Fruit fly (Drosophila melanogaster) whole organism, wandering third instar larva: ENCODE results near the gene CG14109.

Experiments
- CG32264 ChIP-seq: fragments of 200-800 bp; sonication (Bioruptor generic); optimal IDR thresholded peaks from 2 replicates; lab custom pipeline; 2016; ENCODE audit warnings: missing biosample characterization, missing genetic modification characterization
- CG9705 ChIP-seq: fragments of 200-800 bp; sonication (Bioruptor generic); optimal IDR thresholded peaks from 2 replicates; lab custom pipeline; 2018; ENCODE audit warnings: missing biosample characterization, mild to moderate bottlenecking, missing genetic modification characterization
- CrebA ChIP-seq: fragments of 200-800 bp; sonication (Bioruptor generic); optimal IDR thresholded peaks from 2 replicates; lab custom pipeline; 2016; ENCODE audit warnings: missing biosample characterization, mild to moderate bottlenecking, missing genetic modification characterization, borderline replicate concordance
- Dfd ChIP-seq: fragments of >200 bp; optimal IDR thresholded peaks from 2 replicates; lab custom pipeline; 2017; ENCODE audit warnings: missing biosample characterization, missing genetic modification characterization
- Dif ChIP-seq: fragments of 200-275, 200-300 bp; sonication (Bioruptor generic); optimal IDR thresholded peaks from 2 replicates; lab custom pipeline; 2018; ENCODE audit warnings: missing biosample characterization, missing genetic modification characterization; ENCODE audit not compliant: partially characterized antibody
- GATAd ChIP-seq: sonication (Bioruptor generic); optimal IDR thresholded peaks from 2 replicates; lab custom pipeline; 2016; ENCODE audit warnings: missing biosample characterization, missing genetic modification characterization
- Hnf4 ChIP-seq: fragments of 200-800 bp; sonication (Bioruptor generic); optimal IDR thresholded peaks from 2 replicates; lab custom pipeline; 2016; ENCODE audit warnings: missing biosample characterization, mild to moderate bottlenecking, missing genetic modification characterization
- Hr78 ChIP-seq: fragments of >200 bp; optimal IDR thresholded peaks from 2 replicates; lab custom pipeline; 2017; ENCODE audit warnings: missing biosample characterization, missing genetic modification characterization
- Hr83 ChIP-seq: fragments of 200-300 bp; sonication (Bioruptor generic); optimal IDR thresholded peaks from 2 replicates; lab custom pipeline; 2016; ENCODE audit warnings: missing biosample characterization, mild to moderate bottlenecking, missing genetic modification characterization, moderate library complexity; ENCODE audit not compliant: poor library complexity, severe bottlenecking
- Jra ChIP-seq: sonication (Bioruptor generic); optimal IDR thresholded peaks from 2 replicates; lab custom pipeline; 2016; ENCODE audit warnings: missing biosample characterization, missing genetic modification characterization
- Mio ChIP-seq: sonication (Bioruptor generic); optimal IDR thresholded peaks from 2 replicates; lab custom pipeline; 2016; ENCODE audit warnings: missing biosample characterization, missing genetic modification characterization
- Myc ChIP-seq: fragments of >200 bp; optimal IDR thresholded peaks from 2 replicates; lab custom pipeline; 2017
- N ChIP-seq: fragments of >200 bp; optimal IDR thresholded peaks from 2 replicates; lab custom pipeline; 2018; ENCODE audit warnings: missing biosample characterization, missing external identifiers, missing genetic modification characterization
- OdsH ChIP-seq: fragments of 200-800 bp; sonication (Bioruptor generic); optimal IDR thresholded peaks from 2 replicates; lab custom pipeline; 2016; ENCODE audit warnings: missing biosample characterization, mild to moderate bottlenecking, missing genetic modification characterization
- Rel ChIP-seq, 2 experiments: fragments of 200-800 bp; sonication (Bioruptor generic) in 1 of 2; optimal IDR thresholded peaks; 2 replicates in 1 of 2; 3 replicates in 1 of 2; lab custom pipeline; 2016 to 2019; ENCODE audit warnings: mild to moderate bottlenecking in 2 of 2, missing biosample characterization in 2 of 2, missing genetic modification characterization in 2 of 2, moderate library complexity in 1 of 2
- Vsx2 ChIP-seq: fragments of 200-300, 225-300 bp; sonication (Bioruptor generic); optimal IDR thresholded peaks from 2 replicates; lab custom pipeline; 2018; ENCODE audit warnings: missing biosample characterization, missing genetic modification characterization; ENCODE audit not compliant: partially characterized antibody
- br ChIP-seq: fragments of 200-800 bp; sonication (Bioruptor generic); optimal IDR thresholded peaks from 2 replicates; lab custom pipeline; 2016; ENCODE audit warnings: missing biosample characterization, missing genetic modification characterization
- brk ChIP-seq: fragments of 200-800 bp; sonication (Bioruptor generic); optimal IDR thresholded peaks from 2 replicates; lab custom pipeline; 2016; ENCODE audit warnings: missing biosample characterization, mild to moderate bottlenecking, missing genetic modification characterization
- dl ChIP-seq, 2 experiments: fragments of 175-275, 200-275 bp in 1 of 2; fragments of 200-275 bp in 1 of 2; sonication (Bioruptor generic); optimal IDR thresholded peaks; lab custom pipeline; 2018; ENCODE audit warnings: mild to moderate bottlenecking in 2 of 2, missing biosample characterization in 2 of 2, missing genetic modification characterization in 2 of 2, moderate library complexity in 2 of 2; ENCODE audit not compliant: partially characterized antibody in 2 of 2, insufficient read depth in 1 of 2
- dmrt93B ChIP-seq: fragments of 200-800 bp; sonication (Bioruptor generic); optimal IDR thresholded peaks from 2 replicates; lab custom pipeline; 2018; ENCODE audit warnings: missing biosample characterization, mild to moderate bottlenecking, missing genetic modification characterization
- dsf ChIP-seq: sonication (Bioruptor generic); optimal IDR thresholded peaks from 2 replicates; lab custom pipeline; 2016; ENCODE audit warnings: missing biosample characterization, missing genetic modification characterization, borderline replicate concordance
- ey ChIP-seq: fragments of 200-800 bp; sonication (Bioruptor generic); optimal IDR thresholded peaks from 2 replicates; lab custom pipeline; 2016; ENCODE audit warnings: missing biosample characterization, missing genetic modification characterization
- foxo ChIP-seq, 2 experiments: fragments of 200-800 bp; sonication (Bioruptor generic); optimal IDR thresholded peaks; 2 replicates in 1 of 2; 3 replicates in 1 of 2; lab custom pipeline; 2016 to 2017; ENCODE audit warnings: missing biosample characterization in 2 of 2, missing genetic modification characterization in 2 of 2
- h ChIP-seq: fragments of 200-800 bp; sonication (Bioruptor generic); optimal IDR thresholded peaks from 3 replicates; lab custom pipeline; 2016; ENCODE audit warnings: missing biosample characterization, mild to moderate bottlenecking, missing genetic modification characterization
- jim ChIP-seq: fragments of 175-275, 200-325 bp; sonication (Bioruptor generic); optimal IDR thresholded peaks from 2 replicates; lab custom pipeline; 2016; ENCODE audit warnings: missing biosample characterization, mild to moderate bottlenecking, missing genetic modification characterization
- psq ChIP-seq: fragments of 200-800 bp; sonication (Bioruptor generic); optimal IDR thresholded peaks from 3 replicates; lab custom pipeline; 2017; ENCODE audit warnings: missing biosample characterization, mild to moderate bottlenecking, missing genetic modification characterization, moderate library complexity
- rgr ChIP-seq: fragments of 200-800 bp; sonication (Bioruptor generic); optimal IDR thresholded peaks from 3 replicates; lab custom pipeline; 2016; ENCODE audit warnings: missing biosample characterization, mild to moderate bottlenecking, missing genetic modification characterization
- sage ChIP-seq: fragments of 200-800 bp; sonication (Bioruptor generic); optimal IDR thresholded peaks from 2 replicates; lab custom pipeline; 2016; ENCODE audit warnings: missing biosample characterization, mild to moderate bottlenecking, missing genetic modification characterization
- sv ChIP-seq: fragments of 200-800 bp; sonication (Bioruptor generic); optimal IDR thresholded peaks from 3 replicates; lab custom pipeline; 2016; ENCODE audit warnings: missing biosample characterization, missing genetic modification characterization
- tai ChIP-seq: sonication (Bioruptor generic); optimal IDR thresholded peaks from 2 replicates; lab custom pipeline; 2016; ENCODE audit warnings: missing biosample characterization, missing genetic modification characterization
- usp ChIP-seq: fragments of >200 bp; optimal IDR thresholded peaks from 2 replicates; lab custom pipeline; 2017; ENCODE audit warnings: missing biosample characterization, missing genetic modification characterization

CG14109 gene

DNA sequence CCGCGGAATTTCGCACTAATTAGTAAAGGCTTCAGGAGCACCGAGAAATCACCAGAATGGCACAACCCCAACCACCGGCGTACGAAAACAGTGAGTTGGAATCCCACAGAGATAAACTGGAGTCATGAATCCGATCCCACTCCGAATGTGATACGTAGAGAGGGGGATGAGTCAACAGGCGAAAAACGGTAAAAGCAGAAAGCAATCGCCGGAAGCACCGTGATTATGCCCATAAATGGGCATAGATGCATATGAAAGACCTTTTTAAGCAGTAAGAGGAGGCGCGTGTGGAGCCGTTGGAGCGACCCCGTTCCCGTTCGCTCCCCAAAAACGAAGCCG is 27.9 kb upstream of the CG14109 start:
- TF ChIP-seq sv (no peak), brk (GFP tag; lab: Kevin White, UChicago) (no peak), CG9705 (no peak), Hr78 (GFP tag; lab: Kevin White, UChicago) (no peak), h (GFP tag; lab: Kevin White, UChicago) (no peak), foxo (GFP tag; optimal IDR thresholded peaks at IDR 0.05; lab: Kevin White, UChicago) (no peak), GATAd (GFP tag; lab: Kevin White, UChicago) (no peak), br (GFP tag; lab: Kevin White, UChicago) (no peak), Vsx2 (GFP tag; lab: Kevin White, UChicago) (no peak), ey (GFP tag; lab: Kevin White, UChicago) (no peak)
- TF ChIP-seq, all 38 proteins: peak for 0

DNA sequence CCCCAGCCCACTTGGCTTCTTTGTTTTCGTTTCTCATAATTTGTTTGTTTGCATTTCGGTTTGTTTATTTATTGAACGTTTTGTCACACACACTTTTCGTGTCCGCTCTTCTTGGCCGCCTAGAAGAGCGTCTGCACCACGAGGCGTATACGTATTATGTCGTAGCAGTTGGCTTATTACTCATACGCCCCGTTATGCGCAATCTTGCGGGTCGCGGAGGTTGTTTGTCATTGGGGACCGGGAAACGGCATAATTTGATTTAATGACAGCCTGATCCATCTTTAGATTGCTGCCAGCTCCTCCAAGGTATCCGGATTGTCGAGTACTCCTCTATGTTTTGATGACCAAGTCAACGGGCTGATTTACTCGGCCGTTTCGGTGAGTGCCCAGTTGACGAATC is 20.5 kb upstream of the CG14109 start:
- TF ChIP-seq jim (GFP tag; lab: Kevin White, UChicago) (no peak), Mio (no peak), brk (GFP tag; lab: Kevin White, UChicago) (no peak), Hr78 (GFP tag; lab: Kevin White, UChicago) (no peak), Rel (GFP tag; optimal IDR thresholded peaks at IDR 0.05; lab: Kevin White, UChicago) (no peak), Rel (tag; optimal IDR thresholded peaks at IDR 0.05; lab: Kevin White, UChicago) (no peak), Myc (no peak), foxo (GFP tag; optimal IDR thresholded peaks at IDR 0.05; lab: Kevin White, UChicago) (no peak), OdsH (GFP tag; lab: Kevin White, UChicago) (no peak), br (GFP tag; lab: Kevin White, UChicago) (no peak), psq (no peak), sage (no peak), Hr83 (GFP tag; lab: Kevin White, UChicago) (no peak), Hnf4 (GFP tag; lab: Kevin White, UChicago) (no peak), tai (GFP tag; lab: Kevin White, UChicago) (no peak), usp (no peak), dmrt93B (GFP tag; lab: Kevin White, UChicago) (no peak), rgr (no peak)

DNA sequence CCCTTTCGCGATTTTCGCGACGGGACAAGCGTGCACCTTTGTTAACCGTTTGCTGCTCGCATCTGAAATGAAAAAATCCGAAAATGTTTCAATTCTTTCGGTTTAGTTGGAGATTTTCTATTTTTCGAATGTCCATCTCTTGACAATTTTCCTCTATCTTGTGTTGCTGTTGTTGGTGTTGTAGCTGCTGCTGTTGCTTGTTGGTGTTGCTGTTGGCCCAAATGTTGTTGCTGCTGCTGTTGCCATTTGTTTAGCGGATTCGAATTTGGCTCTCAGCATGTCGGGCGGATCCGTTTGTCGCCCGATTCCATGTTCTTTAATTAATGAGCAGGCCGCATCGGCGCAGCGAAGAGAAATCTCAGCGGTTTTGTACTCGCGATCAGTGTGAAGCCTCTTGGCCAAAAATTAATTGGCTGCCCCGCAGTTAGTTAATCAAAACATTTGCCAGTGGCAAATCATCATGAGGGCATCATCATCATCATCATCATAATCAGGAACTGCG is 18.4 kb upstream of the CG14109 start, which contains the start of gene CG32121:
Gene CG32121 (minus strand): TSS at position 51 of the 502 bp plus-strand sequence.
- no peak for TF ChIP-seq CG32264
- no peak for TF ChIP-seq CrebA (GFP tag; lab: Kevin White, UChicago)
- TF ChIP-seq ey (GFP tag; lab: Kevin White, UChicago): no peak
- TF ChIP-seq dsf (GFP tag; lab: Kevin White, UChicago): no peak
- TF ChIP-seq sage: no peak
- no peak for TF ChIP-seq brk (GFP tag; lab: Kevin White, UChicago)
- TF ChIP-seq h (GFP tag; lab: Kevin White, UChicago): no peak
- TF ChIP-seq Jra (GFP tag; lab: Kevin White, UChicago): no peak
- TF ChIP-seq Myc: no peak
- TF ChIP-seq Dif (GFP tag; lab: Kevin White, UChicago): no peak
- no peak for TF ChIP-seq Vsx2 (GFP tag; lab: Kevin White, UChicago)

DNA sequence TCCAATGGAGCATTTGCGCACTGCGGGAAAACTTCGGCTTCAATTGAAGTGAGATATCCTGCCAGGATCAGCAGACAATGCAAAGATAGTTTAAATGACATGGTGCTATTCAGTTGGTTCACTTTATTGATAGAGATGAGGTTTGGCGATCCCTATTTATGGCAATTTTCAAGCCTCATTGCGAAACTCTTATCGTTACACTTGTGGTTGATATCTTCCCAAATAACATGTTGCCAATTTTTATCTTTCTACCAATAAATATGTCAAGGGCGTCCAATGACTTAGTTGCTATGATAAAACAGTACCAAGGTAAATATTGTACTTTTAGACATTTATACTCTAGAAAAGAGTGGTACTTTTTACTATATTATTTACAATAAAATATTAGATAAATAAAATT is 16.6 kb upstream of the CG14109 start, which contains the start of gene CG33263:
Gene CG33263 (minus strand): TSS at position 101 of the 400 bp plus-strand sequence.
- TF ChIP-seq sv (no peak), Myc (no peak), psq (no peak), Hr78 (GFP tag; lab: Kevin White, UChicago) (no peak), ey (GFP tag; lab: Kevin White, UChicago) (no peak), N (GFP tag; lab: Kevin White, UChicago) (no peak), Rel (GFP tag; optimal IDR thresholded peaks at IDR 0.05; lab: Kevin White, UChicago) (no peak), Rel (tag; optimal IDR thresholded peaks at IDR 0.05; lab: Kevin White, UChicago) (no peak), Vsx2 (GFP tag; lab: Kevin White, UChicago) (no peak), GATAd (GFP tag; lab: Kevin White, UChicago) (no peak), sage (no peak), Dif (GFP tag; lab: Kevin White, UChicago) (no peak), dsf (GFP tag; lab: Kevin White, UChicago) (no peak), dl (GFP tag; optimal IDR thresholded peaks at IDR 0.05; lab: Kevin White, UChicago; ENCODE audit: insufficient read depth in 1 of 2, partially characterized antibody in 2 of 2) (no peak), Dfd (GFP tag; lab: Kevin White, UChicago) (no peak), foxo (GFP tag; optimal IDR thresholded peaks at IDR 0.05; lab: Kevin White, UChicago) (no peak), Hr83 (GFP tag; lab: Kevin White, UChicago) (no peak)
